Worm (Caenorhabditis elegans): ENCODE results near the gene rfip-1.

- TF ChIP-seq ceh-82 (tag; optimal IDR thresholded peaks at IDR 0.05) (no peak), ama-1 (optimal IDR thresholded peaks at IDR 0.05) (no peak), nhr-25 (tag; optimal IDR thresholded peaks at IDR 0.05) (no peak), ZK546.5 (tag; optimal IDR thresholded peaks at IDR 0.05) (no peak)
Observed at ce11 chrII:5876053-5876452, 8.3 kb upstream of the rfip-1 start, which contains the start of gene F55C12.6.
